Worm (Caenorhabditis elegans) whole organism, L2 larva: Measurements from ENCODE around the gene twk-11.

ENCODE experiments used
- nhr-25 ChIP-seq: fragments of 150-350 bp; sonication (generic microtip); optimal IDR thresholded peaks from 3 replicates; lab custom pipeline; 2014; ENCODE audit warnings: missing biosample characterization, missing genetic modification characterization
- snpc-4 ChIP-seq: fragments of 150-350 bp; optimal IDR thresholded peaks from 2 replicates; lab custom pipeline; 2014; ENCODE audit warnings: missing biosample characterization, missing genetic modification characterization

- TF ChIP-seq snpc-4 (tag; lab: Kevin White, UChicago) (no peak), nhr-25 (no peak)
Measured at ce11 chrV:7000734-7001133, 35.6 kb downstream of the twk-11 start.
